Fruit fly (Drosophila melanogaster): ENCODE results near the gene tos.

The tos gene

dm6 chr2L:18681903-18682302 lies at the start of gene tos:
tos (minus strand) TSS chr2L:18682075.
- TF ChIP-seq crp (GFP tag; optimal IDR thresholded peaks at IDR 0.05): peak in 1 of 2 experiments; percentile 78
- TF ChIP-seq Sox102F (GFP tag; optimal IDR thresholded peaks at IDR 0.05): no peak
- TF ChIP-seq ken (GFP tag; IDR thresholded peaks at IDR 0.05): no peak
- no peak for TF ChIP-seq trh (GFP tag; optimal IDR thresholded peaks at IDR 0.05)
- TF ChIP-seq ind (GFP tag; optimal IDR thresholded peaks at IDR 0.05): no peak
- TF ChIP-seq pzg (GFP tag; optimal IDR thresholded peaks at IDR 0.05): peak; percentile 78
- no peak for TF ChIP-seq Nf-YC (tag; optimal IDR thresholded peaks at IDR 0.05)
- peak; percentile 26 for TF ChIP-seq phol (tag; optimal IDR thresholded peaks at IDR 0.05)
- no peak for TF ChIP-seq CG10321 (GFP tag; IDR thresholded peaks at IDR 0.05)
- TF ChIP-seq stwl (tag; optimal IDR thresholded peaks at IDR 0.05): peak; percentile 92
- no peak for TF ChIP-seq so (GFP tag; IDR thresholded peaks at IDR 0.05)
- no peak for TF ChIP-seq lola (GFP tag; optimal IDR thresholded peaks at IDR 0.05)
- peak; percentile 60 for TF ChIP-seq CG9797 (GFP tag; optimal IDR thresholded peaks at IDR 0.05)
- TF ChIP-seq Dip2 (GFP tag; IDR thresholded peaks at IDR 0.05): no peak
- no peak for TF ChIP-seq CG16779 (GFP tag; IDR thresholded peaks at IDR 0.05)
- peak; percentile 24 for TF ChIP-seq CG3995 (GFP tag; optimal IDR thresholded peaks at IDR 0.05)
- no peak for TF ChIP-seq Pdp1 (GFP tag; optimal IDR thresholded peaks at IDR 0.05)
- TF ChIP-seq CG2116 (GFP tag; optimal IDR thresholded peaks at IDR 0.05): peak; percentile 40
- no peak for TF ChIP-seq gsb (GFP tag; IDR thresholded peaks at IDR 0.05)
- TF ChIP-seq maf-S (GFP tag; optimal IDR thresholded peaks at IDR 0.05): no peak
- no peak for TF ChIP-seq wdn (GFP tag; IDR thresholded peaks at IDR 0.05)
- no peak for TF ChIP-seq CHES-1-like (GFP tag; optimal IDR thresholded peaks at IDR 0.05)
- no peak for TF ChIP-seq Awh (GFP tag; IDR thresholded peaks at IDR 0.05)
- no peak; the same call in 2 of the 3 replicates for TF ChIP-seq CG6791 (GFP tag; IDR thresholded peaks at IDR 0.05; ENCODE audit: partially characterized antibody)
- TF ChIP-seq Sin3A (optimal IDR thresholded peaks at IDR 0.05): peak; percentile 7
- no peak for TF ChIP-seq CG6254 (GFP tag; optimal IDR thresholded peaks at IDR 0.05)
- peak; percentile 55 for TF ChIP-seq Ets97D (GFP tag; optimal IDR thresholded peaks at IDR 0.05)
- no peak for TF ChIP-seq Six4 (GFP tag; optimal IDR thresholded peaks at IDR 0.05)
- peak; percentile 32; the same call in 1 of the 2 replicates for TF ChIP-seq amos (GFP tag; IDR thresholded peaks at IDR 0.05; ENCODE audit: partially characterized antibody)
- TF ChIP-seq Fer1 (GFP tag; optimal IDR thresholded peaks at IDR 0.05): peak; percentile 24
- TF ChIP-seq ara (GFP tag; IDR thresholded peaks at IDR 0.05): no peak
- peak; percentile 53 for TF ChIP-seq CG4617 (GFP tag; optimal IDR thresholded peaks at IDR 0.05; ENCODE audit: borderline replicate concordance)
- no peak for TF ChIP-seq br (optimal IDR thresholded peaks at IDR 0.05)
- no peak for TF ChIP-seq MTF-1 (GFP tag; optimal IDR thresholded peaks at IDR 0.05; ENCODE audit: borderline replicate concordance)
- TF ChIP-seq CG3163 (GFP tag; optimal IDR thresholded peaks at IDR 0.05): no peak
- peak; percentile 24 for TF ChIP-seq nmo (GFP tag; optimal IDR thresholded peaks at IDR 0.05)
- TF ChIP-seq HHEX (GFP tag; optimal IDR thresholded peaks at IDR 0.05): no peak
- TF ChIP-seq CG12104 (GFP tag; optimal IDR thresholded peaks at IDR 0.05): no peak
- TF ChIP-seq CG11504 (tag; optimal IDR thresholded peaks at IDR 0.05): no peak
- peak; percentile 44 for TF ChIP-seq Lhr (GFP tag; optimal IDR thresholded peaks at IDR 0.05)
- TF ChIP-seq MBD-R2 (GFP tag; IDR thresholded peaks at IDR 0.05): peak; percentile 82
- TF ChIP-seq CG8359 (GFP tag; optimal IDR thresholded peaks at IDR 0.05; ENCODE audit: borderline replicate concordance): no peak
- TF ChIP-seq HmgZ (tag; optimal IDR thresholded peaks at IDR 0.05): peak; percentile 38
- TF ChIP-seq vfl (GFP tag; optimal IDR thresholded peaks at IDR 0.05): no peak
- no peak for TF ChIP-seq CG15011 (GFP tag; optimal IDR thresholded peaks at IDR 0.05)
- TF ChIP-seq knrl (GFP tag; IDR thresholded peaks at IDR 0.05; ENCODE audit: partially characterized antibody): no peak
- peak; percentile 61 for TF ChIP-seq CG3847 (GFP tag; IDR thresholded peaks at IDR 0.05)
- peak; percentile 57 for TF ChIP-seq CG17385 (GFP tag; optimal IDR thresholded peaks at IDR 0.05)
- TF ChIP-seq CG2889 (GFP tag; IDR thresholded peaks at IDR 0.05): no peak
- TF ChIP-seq Med (GFP tag): peak; percentile 55
- TF ChIP-seq GATAe (GFP tag; conservative IDR thresholded peaks at IDR 0.05): no peak

Data from whole organism, embryonic.